Worm (Caenorhabditis elegans): ENCODE measurements around the gene mksr-1.

Gene mksr-1

DNA sequence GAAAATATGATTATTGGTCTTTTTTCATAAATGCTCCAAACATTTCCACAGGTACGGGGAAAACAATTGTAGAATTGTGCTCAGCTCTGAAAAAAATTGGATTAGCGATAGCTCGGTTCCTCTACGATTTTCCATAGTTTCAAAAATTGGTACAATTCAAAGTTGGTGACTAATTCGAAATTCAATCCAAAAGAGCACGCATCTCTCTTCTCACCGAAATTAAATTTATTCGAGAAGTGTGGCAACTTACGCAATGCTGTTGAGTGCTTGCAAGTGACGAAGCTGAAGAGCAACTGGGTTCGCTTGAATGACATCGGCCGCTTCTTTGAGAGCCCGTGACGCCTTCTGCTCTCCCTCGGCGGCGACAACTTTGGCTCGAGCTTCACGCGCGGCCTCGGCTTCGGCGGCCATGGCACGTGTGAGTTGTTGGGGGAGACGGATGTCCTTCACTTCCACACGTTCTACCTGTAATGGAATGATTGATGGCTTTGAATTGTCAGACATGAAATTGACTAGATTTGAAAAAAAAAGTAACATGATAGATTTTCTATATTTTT is 11.0 kb downstream of the mksr-1 start:
- TF ChIP-seq rec-8 (tag; optimal IDR thresholded peaks at IDR 0.05) (no peak), egrh-3 (GFP tag; IDR thresholded peaks at IDR 0.05) (peak; percentile 60)

DNA sequence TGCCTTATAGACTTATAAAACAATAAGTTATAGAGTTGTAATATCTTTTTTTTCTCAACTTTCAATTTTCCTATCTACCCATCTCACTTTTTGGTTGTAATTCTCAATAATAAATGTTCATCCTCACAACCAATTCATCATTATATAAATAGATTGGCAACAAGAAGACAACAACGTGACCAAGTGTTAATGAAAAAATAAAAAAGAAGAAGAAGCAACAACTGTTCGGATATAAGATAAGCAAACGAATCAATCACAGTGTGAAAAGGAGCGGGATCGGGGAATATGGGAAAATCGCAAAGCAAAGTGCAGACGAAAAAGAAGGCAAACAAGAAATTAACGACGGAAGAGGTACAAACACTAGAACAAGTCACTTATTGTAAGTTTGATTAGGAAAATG is 15.0 kb downstream of the mksr-1 start, which contains the start of gene ncs-3:
TSS of gene ncs-3 (plus strand) at position 153 of the 400 bp plus-strand sequence.
- no peak for TF ChIP-seq let-526 (GFP tag; IDR thresholded peaks at IDR 0.05)
- TF ChIP-seq tlf-1 (GFP tag; optimal IDR thresholded peaks at IDR 0.05) = no peak
- TF ChIP-seq athp-1 (tag; optimal IDR thresholded peaks at IDR 0.05) = no peak
- no peak for TF ChIP-seq efl-1 (GFP tag; optimal IDR thresholded peaks at IDR 0.05)

DNA sequence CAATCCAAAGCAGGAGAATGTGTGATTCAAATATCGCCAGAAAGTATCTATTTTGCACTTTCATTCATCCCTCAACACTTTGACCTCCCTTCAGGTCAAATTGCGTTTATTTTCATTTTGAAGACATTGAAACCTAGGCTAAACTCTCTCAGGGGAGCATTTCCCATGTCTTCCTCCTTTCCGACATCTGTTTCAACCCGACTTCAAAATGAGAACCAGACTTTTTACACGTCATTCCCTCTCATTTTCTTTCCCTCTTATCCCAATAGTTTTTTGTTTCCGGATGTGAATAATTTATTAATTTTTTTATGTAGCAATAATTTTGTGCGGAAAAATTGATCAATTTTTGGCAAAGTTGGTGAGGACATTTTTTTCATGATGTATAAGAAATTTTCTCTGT is 16.0 kb downstream of the mksr-1 start:
- TF ChIP-seq nhr-27 (tag; optimal IDR thresholded peaks at IDR 0.05) (no peak), ceh-58 (GFP tag; IDR thresholded peaks at IDR 0.05) (no peak), nhr-80 (tag; optimal IDR thresholded peaks at IDR 0.05) (no peak), F49E8.2 (tag; optimal IDR thresholded peaks at IDR 0.05; ENCODE audit: insufficient read depth) (no peak), egrh-3 (GFP tag; IDR thresholded peaks at IDR 0.05) (no peak), atf-7 (tag; optimal IDR thresholded peaks at IDR 0.05) (no peak), rcor-1 (GFP tag; IDR thresholded peaks at IDR 0.05) (no peak), ceh-27 (GFP tag; optimal IDR thresholded peaks at IDR 0.05) (no peak)

DNA sequence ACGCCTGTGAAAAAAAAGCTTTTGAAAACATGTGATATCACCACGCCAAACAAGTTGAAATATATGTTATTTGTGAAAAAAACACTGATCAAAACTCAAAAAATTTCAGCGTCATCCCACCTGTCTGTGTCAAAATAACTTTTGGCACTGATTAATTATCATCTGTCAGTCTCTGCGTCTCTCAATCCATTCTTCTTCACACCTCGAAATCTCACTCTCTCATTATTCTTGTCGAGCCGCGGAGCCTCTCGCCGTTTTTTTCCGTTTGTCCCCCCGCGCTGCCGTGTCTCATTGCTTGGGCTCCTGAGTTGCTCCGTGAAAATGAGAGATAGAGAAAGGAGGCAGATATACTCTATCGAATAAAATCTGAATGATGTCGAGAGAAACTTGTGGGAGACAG is 17.9 kb downstream of the mksr-1 start:
- TF ChIP-seq ekl-4 (GFP tag; IDR thresholded peaks at IDR 0.05) = no peak
- TF ChIP-seq F22D6.2 (tag; optimal IDR thresholded peaks at IDR 0.05) = no peak
- no peak for TF ChIP-seq Y95B8A.8 (GFP tag; IDR thresholded peaks at IDR 0.05)
- no peak for TF ChIP-seq sptf-2 (GFP tag; optimal IDR thresholded peaks at IDR 0.05)
- no peak for TF ChIP-seq nfya-1 (tag; optimal IDR thresholded peaks at IDR 0.05; ENCODE audit: borderline replicate concordance, insufficient read depth)
- no peak for TF ChIP-seq rcor-1 (GFP tag; IDR thresholded peaks at IDR 0.05)
- TF ChIP-seq F49E8.2 (tag; optimal IDR thresholded peaks at IDR 0.05; ENCODE audit: insufficient read depth) = no peak
- no peak for TF ChIP-seq attf-3 (GFP tag; conservative IDR thresholded peaks at IDR 0.05)
- TF ChIP-seq nhr-120 (GFP tag; IDR thresholded peaks at IDR 0.05) = no peak

DNA sequence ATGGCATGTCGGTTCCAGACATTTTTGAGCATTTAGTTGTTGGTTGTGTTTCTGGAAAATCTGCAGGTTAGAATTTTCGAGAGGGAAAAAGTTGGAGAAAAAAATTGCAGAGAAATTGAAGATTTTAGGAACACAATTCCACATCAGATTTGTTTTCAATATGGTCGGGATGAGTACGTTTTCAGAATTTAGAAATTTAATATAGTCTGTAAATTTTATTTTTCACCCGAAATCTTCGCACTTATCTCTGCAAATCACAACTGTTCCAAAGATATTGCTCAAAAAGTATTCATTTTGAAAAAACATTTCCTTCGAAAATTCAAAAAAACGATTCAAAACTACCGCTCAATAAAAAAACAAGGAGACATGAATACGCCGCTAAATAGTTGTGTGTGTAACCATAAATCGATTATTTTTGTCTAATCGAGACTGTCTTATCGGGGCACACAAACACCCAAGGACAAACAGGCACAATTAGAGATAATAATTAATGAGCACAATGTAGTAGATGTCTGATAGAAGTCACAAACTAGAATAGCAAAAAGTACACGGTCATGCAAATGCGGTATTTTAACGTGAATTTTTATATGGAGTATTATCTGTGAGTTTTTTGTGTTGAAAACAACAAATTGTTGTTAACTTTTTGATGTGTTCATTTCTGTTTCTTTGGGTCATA is 22.6 kb downstream of the mksr-1 start, which contains the start of gene vpat-1:
TSS of gene vpat-1 (minus strand) at position 51 of the 676 bp plus-strand sequence.
- TF ChIP-seq ztf-22 (GFP tag; optimal IDR thresholded peaks at IDR 0.05) (no peak), nhr-80 (tag; optimal IDR thresholded peaks at IDR 0.05) (peak; percentile 68)

DNA sequence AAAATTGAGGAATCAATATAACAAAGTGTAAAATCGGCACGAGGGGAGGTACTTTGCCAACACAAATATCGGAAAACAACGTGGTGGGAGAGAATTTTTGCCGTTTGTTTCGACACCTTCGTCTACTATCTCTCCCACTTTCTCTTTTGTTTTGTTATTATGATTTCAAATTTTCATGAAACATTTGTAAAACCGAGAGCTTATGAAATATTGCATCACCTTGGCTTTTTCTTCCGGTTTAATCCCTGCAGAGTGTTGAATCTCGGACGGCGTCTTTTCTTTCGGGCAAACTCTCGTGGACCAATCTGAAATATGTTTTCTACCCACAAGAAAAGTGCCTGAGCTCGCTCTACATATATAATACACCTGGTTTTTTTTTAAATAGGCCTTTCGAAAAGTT is 24.6 kb downstream of the mksr-1 start:
- TF ChIP-seq cebp-1 (GFP tag; IDR thresholded peaks at IDR 0.05) (0 out of 2 replicates have a peak, but pooled peaks have one; percentile 51), cebp-1 (tag; optimal IDR thresholded peaks at IDR 0.05) (peak; percentile 73), madf-6 (GFP tag; IDR thresholded peaks at IDR 0.05) (no peak)

DNA sequence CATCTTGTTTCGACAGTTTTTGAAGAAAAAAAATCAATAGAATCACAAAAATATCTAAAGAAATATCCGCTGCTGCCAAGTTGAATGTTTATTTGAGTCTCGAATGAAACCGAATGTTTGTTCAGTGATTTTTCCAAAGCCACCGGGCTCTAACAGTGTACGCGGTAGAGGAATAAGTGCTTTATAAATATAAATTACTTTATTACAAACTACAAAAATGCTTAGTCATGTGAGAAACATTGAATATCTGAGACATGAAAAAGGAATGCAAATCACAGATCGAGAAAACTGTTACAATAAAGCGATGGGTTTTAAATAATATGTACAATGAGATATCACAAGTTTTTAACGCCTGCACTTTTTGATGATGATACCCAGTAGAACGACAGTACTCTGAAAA is 30.6 kb downstream of the mksr-1 start, which contains the start of gene F55A4.7:
TSS of gene F55A4.7 (minus strand) at position 101 of the 400 bp plus-strand sequence.
- no peak for TF ChIP-seq F10E7.11 (tag; optimal IDR thresholded peaks at IDR 0.05)
